Fruit fly (Drosophila melanogaster) whole organism, embryonic: ENCODE results near the gene ImpE1.

Source experiments
- CG12299 ChIP-seq: fragments of 200-800 bp; sonication (Bioruptor generic); optimal IDR thresholded peaks from 2 replicates; lab custom pipeline; 2018; ENCODE audit warnings: missing biosample characterization, mild to moderate bottlenecking, missing genetic modification characterization
- odd ChIP-seq: fragments of 200-800 bp; sonication (Bioruptor generic); optimal IDR thresholded peaks from 2 replicates; lab custom pipeline; 2017; ENCODE audit warnings: missing biosample characterization, mild to moderate bottlenecking, missing genetic modification characterization
- phol ChIP-seq: fragments of 200-800 bp; sonication (Bioruptor generic); optimal IDR thresholded peaks from 3 replicates; lab custom pipeline; 2018; ENCODE audit warnings: missing biosample characterization, mild to moderate bottlenecking, missing genetic modification characterization, moderate library complexity
- wek ChIP-seq: fragments of 200-800 bp; sonication (Bioruptor generic); optimal IDR thresholded peaks from 3 replicates; lab custom pipeline; 2018; ENCODE audit warnings: missing biosample characterization, mild to moderate bottlenecking, missing genetic modification characterization, moderate library complexity

- TF ChIP-seq wek (GFP tag; lab: Kevin White, UChicago) (no peak), phol (tag; lab: Kevin White, UChicago) (no peak), CG12299 (tag; lab: Kevin White, UChicago) (no peak), odd (GFP tag; lab: Kevin White, UChicago) (no peak)
These were observed 3.4 kb upstream of the ImpE1 start for dm6 chr3L:8368694-8369344.
